Worm (Caenorhabditis elegans) whole organism, L4/young adult: ENCODE results near the gene ZK822.9.

Experiments used
- dao-5 ChIP-seq: sonication (generic microtip); optimal IDR thresholded peaks from 2 replicates; lab custom pipeline; 2016; ENCODE audit warnings: missing genotype, missing genetic modification characterization, moderate library complexity, missing compliant biosample characterization
- him-1 ChIP-seq: sonication (generic microtip); optimal IDR thresholded peaks from 2 replicates; lab custom pipeline; 2016; ENCODE audit warnings: missing genotype, missing genetic modification reagents, missing genetic modification characterization, missing compliant biosample characterization

DNA sequence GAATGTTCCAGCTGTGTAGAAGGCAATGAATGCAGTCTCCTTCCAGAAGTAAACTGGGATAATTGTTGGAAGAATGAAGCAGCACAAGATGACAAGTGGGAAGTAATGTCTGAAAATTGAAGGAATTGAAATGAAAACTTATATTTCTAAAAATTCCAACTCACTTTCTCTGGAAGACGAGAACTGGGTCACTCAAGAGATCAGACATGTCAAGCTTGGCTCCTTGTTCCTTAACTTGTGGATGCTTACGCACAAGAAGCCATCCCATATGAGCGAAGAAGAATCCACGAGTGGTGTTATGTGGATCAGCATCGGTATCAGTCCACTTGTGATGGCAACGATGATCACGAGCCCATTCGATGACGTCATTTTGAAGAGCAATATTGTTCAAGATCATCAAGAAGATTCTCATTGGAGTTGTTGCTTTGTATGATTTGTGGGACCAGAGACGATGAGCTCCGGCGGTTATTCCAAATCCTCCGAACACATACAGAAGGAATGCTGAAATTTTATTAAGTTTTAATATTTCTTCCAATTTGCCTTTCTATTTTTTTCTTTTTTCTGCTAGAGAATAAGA is 1.4 kb upstream of the ZK822.9 start:
- TF ChIP-seq dao-5 (tag; lab: Kevin White, UChicago) (no peak), him-1 (tag; lab: Kevin White, UChicago) (no peak)
